Fruit fly (Drosophila melanogaster) whole organism, embryonic: ENCODE measurements around the gene ry.

Experiments
- Ada2b ChIP-seq: fragments of 200-800 bp; sonication (Bioruptor generic); IDR thresholded peaks from 2 replicates; pipeline ENCODE4 v1.3.6; 2022; ENCODE audit warnings: missing biosample characterization, missing genetic modification characterization
- CG10274 ChIP-seq: fragments of 200-800 bp; sonication (Bioruptor generic); optimal IDR thresholded peaks from 3 replicates; lab custom pipeline; 2017; ENCODE audit warnings: missing biosample characterization, mild to moderate bottlenecking, missing genetic modification characterization
- CG11093 ChIP-seq: fragments of 200-800 bp; sonication (Bioruptor generic); IDR thresholded peaks from 3 replicates; pipeline ENCODE4 v1.3.6; 2022; ENCODE audit warnings: missing biosample characterization, missing genetic modification characterization
- CG12155 ChIP-seq: fragments of 200-800 bp; sonication (Bioruptor generic); optimal IDR thresholded peaks from 3 replicates; lab custom pipeline; 2016; ENCODE audit warnings: missing biosample characterization, missing genetic modification characterization
- CG12942 ChIP-seq: fragments of 200-800 bp; sonication (Bioruptor generic); optimal IDR thresholded peaks from 3 replicates; lab custom pipeline; 2016; ENCODE audit warnings: missing biosample characterization, missing genetic modification characterization
- CG13296 ChIP-seq: fragments of 200-800 bp; sonication (Bioruptor generic); optimal IDR thresholded peaks from 3 replicates; lab custom pipeline; 2018; ENCODE audit warnings: missing biosample characterization, mild to moderate bottlenecking, missing genetic modification characterization
- CG14014 ChIP-seq: fragments of 200-800 bp; sonication (Bioruptor generic); IDR thresholded peaks from 2 replicates; pipeline ENCODE4 v1.3.6; 2022; ENCODE audit warnings: missing biosample characterization, missing genetic modification characterization
- CG14050 ChIP-seq: fragments of 200-800 bp; sonication (Bioruptor generic); IDR thresholded peaks from 3 replicates; pipeline ENCODE4 v1.3.6; 2022; ENCODE audit warnings: missing biosample characterization, missing genetic modification characterization
- CG14710 ChIP-seq: fragments of 200-800 bp; sonication (Bioruptor generic); optimal IDR thresholded peaks from 3 replicates; lab custom pipeline; 2019; ENCODE audit warnings: missing biosample characterization, mild to moderate bottlenecking, missing genetic modification characterization, moderate library complexity
- CG15479 ChIP-seq: fragments of 200-800 bp; sonication (Bioruptor generic); optimal IDR thresholded peaks from 3 replicates; lab custom pipeline; 2019; ENCODE audit warnings: missing biosample characterization, mild to moderate bottlenecking, missing genetic modification characterization, moderate library complexity
- CG15601 ChIP-seq: fragments of 200-800 bp; sonication (Bioruptor generic); optimal IDR thresholded peaks from 3 replicates; lab custom pipeline; 2019; ENCODE audit warnings: missing biosample characterization, mild to moderate bottlenecking, missing genetic modification characterization, moderate library complexity
- CG16813 ChIP-seq: fragments of 200-800 bp; sonication (Bioruptor generic); IDR thresholded peaks from 3 replicates; pipeline ENCODE4 v1.3.6; 2022; ENCODE audit warnings: missing biosample characterization, missing genetic modification characterization; ENCODE audit not compliant: partially characterized antibody
- CG2202 ChIP-seq: fragments of 200-800 bp; sonication (Bioruptor generic); optimal IDR thresholded peaks from 2 replicates; lab custom pipeline; 2018; ENCODE audit warnings: missing biosample characterization, mild to moderate bottlenecking, missing genetic modification characterization
- CG5245 ChIP-seq: fragments of 200-800 bp; sonication (Bioruptor generic); optimal IDR thresholded peaks from 3 replicates; lab custom pipeline; 2016; ENCODE audit warnings: missing biosample characterization, missing genetic modification characterization
- CG6813 ChIP-seq: fragments of 200-800 bp; sonication (Bioruptor generic); optimal IDR thresholded peaks from 2 replicates; lab custom pipeline; 2017; ENCODE audit warnings: missing biosample characterization, missing genetic modification characterization, mild to moderate bottlenecking, moderate library complexity, missing genetic modification reagents
- CG7372 ChIP-seq: fragments of 200-800 bp; sonication (Bioruptor generic); IDR thresholded peaks from 2 replicates; pipeline ENCODE4 v1.3.6; 2022; ENCODE audit warnings: missing biosample characterization, missing genetic modification characterization
- CG8089 ChIP-seq: fragments of 200-800 bp; sonication (Bioruptor generic); optimal IDR thresholded peaks from 3 replicates; lab custom pipeline; 2016; ENCODE audit warnings: missing biosample characterization, missing genetic modification characterization
- CG8281 ChIP-seq: fragments of 200-800 bp; sonication (Bioruptor generic); optimal IDR thresholded peaks from 2 replicates; lab custom pipeline; 2018; ENCODE audit warnings: missing biosample characterization, mild to moderate bottlenecking, missing genetic modification characterization, moderate library complexity
- CG8388 ChIP-seq: fragments of 200-800 bp; sonication (Bioruptor generic); optimal IDR thresholded peaks from 2 replicates; lab custom pipeline; 2019; ENCODE audit warnings: missing biosample characterization, mild to moderate bottlenecking, missing genetic modification characterization, moderate library complexity
- CG8765 ChIP-seq: fragments of 200-800 bp; sonication (Bioruptor generic); IDR thresholded peaks from 2 replicates; pipeline ENCODE4 v1.3.6; 2022; ENCODE audit warnings: missing biosample characterization, missing genetic modification characterization
- Dp ChIP-seq: fragments of 200-800 bp; sonication (Bioruptor generic); optimal IDR thresholded peaks from 2 replicates; lab custom pipeline; 2018; ENCODE audit warnings: missing biosample characterization, mild to moderate bottlenecking, missing genetic modification characterization, moderate library complexity
- E2f1 ChIP-seq: fragments of 200-800 bp; sonication (Bioruptor generic); IDR thresholded peaks from 2 replicates; pipeline ENCODE4 v1.3.6; 2022; ENCODE audit warnings: missing biosample characterization, missing genetic modification characterization
- Fer1 ChIP-seq: fragments of 200-800 bp; sonication (Bioruptor generic); optimal IDR thresholded peaks from 2 replicates; lab custom pipeline; 2017; ENCODE audit warnings: missing biosample characterization, mild to moderate bottlenecking, missing genetic modification characterization
- MESR4 ChIP-seq: fragments of 200-800 bp; sonication (Bioruptor generic); optimal IDR thresholded peaks from 2 replicates; lab custom pipeline; 2018; ENCODE audit warnings: missing biosample characterization, mild to moderate bottlenecking, missing genetic modification characterization, moderate library complexity
- Mes4 ChIP-seq: fragments of 200-800 bp; sonication (Bioruptor generic); optimal IDR thresholded peaks from 2 replicates; lab custom pipeline; 2016; ENCODE audit warnings: missing biosample characterization, missing genetic modification characterization
- NC2β ChIP-seq: fragments of 200-800 bp; sonication (Bioruptor generic); optimal IDR thresholded peaks from 2 replicates; lab custom pipeline; 2016; ENCODE audit warnings: missing biosample characterization, missing genetic modification characterization
- Oli ChIP-seq: fragments of 200-800 bp; sonication (Bioruptor generic); optimal IDR thresholded peaks from 2 replicates; lab custom pipeline; 2018; ENCODE audit warnings: missing biosample characterization, mild to moderate bottlenecking, missing genetic modification characterization, moderate library complexity
- Ssrp ChIP-seq: fragments of 200-800 bp; sonication (Bioruptor generic); optimal IDR thresholded peaks from 2 replicates; lab custom pipeline; 2018; ENCODE audit warnings: missing biosample characterization, mild to moderate bottlenecking, missing genetic modification characterization, moderate library complexity
- Trl ChIP-seq, 3 experiments: fragments of >200 bp in 2 of 3; fragments of 200-800 bp in 1 of 3; sonication (Bioruptor generic) in 1 of 3; optimal IDR thresholded peaks; 2 replicates in 1 of 3; 3 replicates in 2 of 3; lab custom pipeline; 2016 to 2017; ENCODE audit warnings: missing biosample characterization in 1 of 3, missing genetic modification characterization in 1 of 3
- ato ChIP-seq: fragments of 200-800 bp; sonication (Bioruptor generic); IDR thresholded peaks from 2 replicates; pipeline ENCODE4 v1.3.6; 2022; ENCODE audit warnings: missing biosample characterization, missing genetic modification characterization; ENCODE audit not compliant: partially characterized antibody
- bab2 ChIP-seq: fragments of 200-800 bp; sonication (Bioruptor generic); optimal IDR thresholded peaks from 2 replicates; lab custom pipeline; 2016; ENCODE audit warnings: missing biosample characterization, missing genetic modification characterization
- cato ChIP-seq: fragments of 200-800 bp; sonication (Bioruptor generic); optimal IDR thresholded peaks from 2 replicates; lab custom pipeline; 2016; ENCODE audit warnings: missing biosample characterization, missing genetic modification characterization, borderline replicate concordance
- chn ChIP-seq: fragments of 200-800 bp; sonication (Bioruptor generic); optimal IDR thresholded peaks from 2 replicates; lab custom pipeline; 2016; ENCODE audit warnings: missing biosample characterization, missing genetic modification characterization
- danr ChIP-seq: fragments of 200-800 bp; sonication (Bioruptor generic); IDR thresholded peaks from 2 replicates; pipeline ENCODE4 v1.3.6; 2022; ENCODE audit warnings: missing biosample characterization, missing genetic modification characterization
- en ChIP-seq: fragments of 200-800 bp; sonication (Bioruptor generic); optimal IDR thresholded peaks from 2 replicates; lab custom pipeline; 2016; ENCODE audit warnings: missing biosample characterization, missing genetic modification characterization
- eve ChIP-seq, 2 experiments: fragments of >200 bp; optimal IDR thresholded peaks; 2 replicates each; lab custom pipeline; 2017; ENCODE audit warnings: missing biosample characterization in 2 of 2, missing genetic modification characterization in 2 of 2
- fd102C ChIP-seq: fragments of 200-800 bp; sonication (Bioruptor generic); optimal IDR thresholded peaks from 2 replicates; lab custom pipeline; 2018; ENCODE audit warnings: missing biosample characterization, mild to moderate bottlenecking, missing genetic modification characterization, moderate library complexity
- gem ChIP-seq: fragments of 200-800 bp; sonication (Bioruptor generic); optimal IDR thresholded peaks from 2 replicates; lab custom pipeline; 2019; ENCODE audit warnings: missing biosample characterization, mild to moderate bottlenecking, missing genetic modification characterization, moderate library complexity
- jigr1 ChIP-seq: fragments of 200-800 bp; sonication (Bioruptor generic); IDR thresholded peaks from 3 replicates; pipeline ENCODE4 v1.3.6; 2022; ENCODE audit warnings: missing biosample characterization, missing genetic modification characterization
- lbe ChIP-seq: fragments of 200-800 bp; sonication (Bioruptor generic); optimal IDR thresholded peaks from 2 replicates; lab custom pipeline; 2016; ENCODE audit warnings: missing biosample characterization, mild to moderate bottlenecking, missing genetic modification characterization
- nerfin-1 ChIP-seq: fragments of 200-800 bp; sonication (Bioruptor generic); optimal IDR thresholded peaks from 3 replicates; lab custom pipeline; 2019; ENCODE audit warnings: missing biosample characterization, mild to moderate bottlenecking, missing genetic modification characterization, moderate library complexity
- pum ChIP-seq: fragments of 200-800 bp; sonication (Bioruptor generic); optimal IDR thresholded peaks from 2 replicates; lab custom pipeline; 2016; ENCODE audit warnings: missing biosample characterization, missing genetic modification characterization
- ranshi ChIP-seq: fragments of 200-800 bp; sonication (Bioruptor generic); IDR thresholded peaks from 2 replicates; pipeline ENCODE4 v1.3.6; 2022; ENCODE audit warnings: missing biosample characterization, missing genetic modification characterization
- so ChIP-seq: fragments of 200-800 bp; sonication (Bioruptor generic); IDR thresholded peaks from 3 replicates; pipeline ENCODE4 v1.3.6; 2022; ENCODE audit warnings: missing biosample characterization, missing genetic modification characterization
- sqz ChIP-seq: fragments of 200-800 bp; sonication (Bioruptor generic); optimal IDR thresholded peaks from 3 replicates; lab custom pipeline; 2018; ENCODE audit warnings: missing biosample characterization, mild to moderate bottlenecking, missing genetic modification characterization
- unc-4 ChIP-seq: fragments of 200-800 bp; sonication (Bioruptor generic); IDR thresholded peaks from 2 replicates; pipeline ENCODE4 v1.3.6; 2022; ENCODE audit warnings: missing biosample characterization, missing genetic modification characterization; ENCODE audit not compliant: partially characterized antibody
- vnd ChIP-seq: fragments of 200-800 bp; sonication (Bioruptor generic); IDR thresholded peaks from 3 replicates; pipeline ENCODE4 v1.3.6; 2022; ENCODE audit warnings: missing biosample characterization, missing genetic modification characterization; ENCODE audit not compliant: partially characterized antibody
- wdn ChIP-seq: fragments of 200-800 bp; sonication (Bioruptor generic); IDR thresholded peaks from 2 replicates; pipeline ENCODE4 v1.3.6; 2022; ENCODE audit warnings: missing biosample characterization, missing genetic modification characterization
- yki ChIP-seq: fragments of >200 bp; optimal IDR thresholded peaks from 3 replicates; lab custom pipeline; 2018

The ry gene

dm6 chr3R:13063746-13064592 lies 31.6 kb downstream of the ry start (continued):
- no peak for TF ChIP-seq sqz (GFP tag; lab: Kevin White, UChicago)
- TF ChIP-seq bab2 (GFP tag; lab: Kevin White, UChicago): no peak
- no peak for TF ChIP-seq CG11093 (GFP tag; lab: Robert Waterston, UW)
- no peak for TF ChIP-seq CG15601 (tag; lab: Kevin White, UChicago)
- no peak for TF ChIP-seq eve (GFP tag; optimal IDR thresholded peaks at IDR 0.05; lab: Kevin White, UChicago)
- TF ChIP-seq unc-4 (GFP tag; lab: Robert Waterston, UW): no peak
- TF ChIP-seq CG8281 (tag; lab: Kevin White, UChicago): no peak
- no peak for TF ChIP-seq Dp (GFP tag; lab: Kevin White, UChicago)
- no peak for TF ChIP-seq CG14710 (tag; lab: Kevin White, UChicago)
- TF ChIP-seq E2f1 (GFP tag; lab: Robert Waterston, UW): no peak
- no peak for TF ChIP-seq ato (GFP tag; lab: Robert Waterston, UW)
- no peak for TF ChIP-seq CG6813
- TF ChIP-seq Trl (optimal IDR thresholded peaks at IDR 0.05; lab: Kevin White, UChicago): peak; percentile 35 to 63
- TF ChIP-seq Trl (GFP tag; optimal IDR thresholded peaks at IDR 0.05; lab: Kevin White, UChicago): no peak
- peak; percentile 95 for TF ChIP-seq CG15479 (GFP tag; lab: Kevin White, UChicago)
- 0 out of 3 replicates have a peak, but pooled peaks have one; percentile 46 for TF ChIP-seq vnd (GFP tag; lab: Robert Waterston, UW)
- TF ChIP-seq MESR4 (GFP tag; lab: Kevin White, UChicago): no peak
- TF ChIP-seq wdn (GFP tag; lab: Robert Waterston, UW): no peak
- TF ChIP-seq CG13296 (GFP tag; lab: Kevin White, UChicago): no peak
- TF ChIP-seq jigr1: no peak
- no peak for TF ChIP-seq CG12942 (GFP tag; lab: Kevin White, UChicago)
- TF ChIP-seq gem (tag; lab: Kevin White, UChicago): no peak
- TF ChIP-seq CG10274 (GFP tag; lab: Kevin White, UChicago): no peak
- TF ChIP-seq yki (lab: Kevin White, UChicago): peak; percentile 43
- no peak for TF ChIP-seq CG8765 (GFP tag; lab: Robert Waterston, UW)
- peak; percentile 18 for TF ChIP-seq Mes4 (GFP tag; lab: Kevin White, UChicago)
- no peak for TF ChIP-seq CG2202 (tag; lab: Kevin White, UChicago)
- TF ChIP-seq CG8388: no peak
- peak; percentile 48 for TF ChIP-seq nerfin-1
- TF ChIP-seq lbe (GFP tag; lab: Kevin White, UChicago): no peak
- TF ChIP-seq Ssrp (tag; lab: Kevin White, UChicago): no peak
- TF ChIP-seq CG16813 (GFP tag; lab: Robert Waterston, UW): no peak
- no peak for TF ChIP-seq CG8089 (GFP tag; lab: Kevin White, UChicago)
- peak; percentile 5 for TF ChIP-seq fd102C (GFP tag; lab: Kevin White, UChicago)
- TF ChIP-seq danr (GFP tag; lab: Robert Waterston, UW): no peak
- TF ChIP-seq chn (GFP tag; lab: Kevin White, UChicago): no peak
- no peak for TF ChIP-seq CG14014 (GFP tag; lab: Robert Waterston, UW)
- no peak for TF ChIP-seq CG14050
- no peak for TF ChIP-seq NC2β (GFP tag; lab: Kevin White, UChicago)
- TF ChIP-seq CG5245 (GFP tag; lab: Kevin White, UChicago): no peak
- peak; percentile 36; the same call in 1 of the 2 replicates for TF ChIP-seq Ada2b (GFP tag; lab: Robert Waterston, UW)
- no peak for TF ChIP-seq cato (GFP tag; lab: Kevin White, UChicago)
- no peak for TF ChIP-seq ranshi
- no peak for TF ChIP-seq Oli (tag; lab: Kevin White, UChicago)
- no peak for TF ChIP-seq so (GFP tag; lab: Robert Waterston, UW)
- TF ChIP-seq en (GFP tag; lab: Kevin White, UChicago): no peak
- TF ChIP-seq Fer1 (GFP tag; lab: Kevin White, UChicago): no peak
- no peak for TF ChIP-seq CG12155
- no peak for TF ChIP-seq pum (GFP tag; lab: Kevin White, UChicago)
- no peak for TF ChIP-seq CG7372 (GFP tag; lab: Robert Waterston, UW)
